Worm (Caenorhabditis elegans): Measurements from ENCODE around the gene lin-12.

- TF ChIP-seq ztf-29 (GFP tag; IDR thresholded peaks at IDR 0.05) (no peak), ztf-23 (GFP tag; IDR thresholded peaks at IDR 0.05) (no peak), tab-1 (GFP tag; IDR thresholded peaks at IDR 0.05) (no peak)
These were observed 1.4 kb upstream of the lin-12 start for ce11 chrIII:9072704-9073103.

Data from whole organism, midembryonic.